ENCODE assay signal across 1 fruit fly cellular context in genomic region chr3R:24271071-24271470, dm6.
TF ChIP-seq lines count a peak whose summit lies in the region.

jar (minus strand) TSS chr3R:24271233.

TF ChIP-seq in whole organism, embryonic, 481 proteins besides CTCF, POLR2A, EP300 and RAD21 (continued from another document and continues in another):
- TF ChIP-seq CG7839 (tag; optimal IDR thresholded peaks at IDR 0.05; lab: Kevin White, UChicago) = peak; percentile 25
- TF ChIP-seq Blimp-1 (GFP tag; optimal IDR thresholded peaks at IDR 0.05; lab: Kevin White, UChicago) = peak; percentile 5
- no peak for TF ChIP-seq yki (optimal IDR thresholded peaks at IDR 0.05; lab: Kevin White, UChicago)
- peak; percentile 21 for TF ChIP-seq ATbp (GFP tag; optimal IDR thresholded peaks at IDR 0.05; lab: Kevin White, UChicago)
- peak; percentile 23 for TF ChIP-seq cad (GFP tag; optimal IDR thresholded peaks at IDR 0.05; lab: Kevin White, UChicago)
- 0 out of 3 replicates have a peak, but pooled peaks have one; percentile 67 for TF ChIP-seq CG2199 (GFP tag; IDR thresholded peaks at IDR 0.05; lab: Robert Waterston, UW)
- peak; percentile 46 for TF ChIP-seq phol (tag; optimal IDR thresholded peaks at IDR 0.05; lab: Kevin White, UChicago)
- TF ChIP-seq ham (GFP tag; IDR thresholded peaks at IDR 0.05; lab: Robert Waterston, UW) = no peak
- no peak for TF ChIP-seq CG9876 (GFP tag; optimal IDR thresholded peaks at IDR 0.05; lab: Kevin White, UChicago)
- no peak for TF ChIP-seq Doc2 (GFP tag; IDR thresholded peaks at IDR 0.05; lab: Robert Waterston, UW)
- TF ChIP-seq MESR4 (GFP tag; optimal IDR thresholded peaks at IDR 0.05; lab: Kevin White, UChicago) = peak; percentile 31
- TF ChIP-seq kni (GFP tag; optimal IDR thresholded peaks at IDR 0.05; lab: Kevin White, UChicago) = peak; percentile 62
- peak; percentile 96 for TF ChIP-seq BEAF-32 (GFP tag; optimal IDR thresholded peaks at IDR 0.05; lab: Kevin White, UChicago)
- no peak for TF ChIP-seq CG13424 (tag; optimal IDR thresholded peaks at IDR 0.05; lab: Kevin White, UChicago)
- no peak for TF ChIP-seq Hr3 (GFP tag; optimal IDR thresholded peaks at IDR 0.05; lab: Kevin White, UChicago)
- peak; percentile 24 for TF ChIP-seq unpg (GFP tag; optimal IDR thresholded peaks at IDR 0.05; lab: Kevin White, UChicago)
- TF ChIP-seq CG10209 (GFP tag; optimal IDR thresholded peaks at IDR 0.05; lab: Kevin White, UChicago) = peak; percentile 47
- TF ChIP-seq CG1792 (GFP tag; optimal IDR thresholded peaks at IDR 0.05; lab: Kevin White, UChicago) = no peak
- TF ChIP-seq Dbx (GFP tag; IDR thresholded peaks at IDR 0.05; lab: Robert Waterston, UW) = peak; percentile 58; the same call in 1 of the 3 replicates
- peak; percentile 82 for TF ChIP-seq vvl (GFP tag; IDR thresholded peaks at IDR 0.05; lab: Robert Waterston, UW)
- no peak for TF ChIP-seq sc (optimal IDR thresholded peaks at IDR 0.05; lab: Kevin White, UChicago)
- TF ChIP-seq sc (GFP tag; optimal IDR thresholded peaks at IDR 0.05; lab: Kevin White, UChicago) = no peak
- no peak for TF ChIP-seq p53 (GFP tag; optimal IDR thresholded peaks at IDR 0.05; lab: Kevin White, UChicago)
- no peak for TF ChIP-seq CG17802 (tag; optimal IDR thresholded peaks at IDR 0.05; lab: Kevin White, UChicago)
- no peak for TF ChIP-seq dysf (GFP tag; IDR thresholded peaks at IDR 0.05; lab: Robert Waterston, UW)
- no peak; the same call in 1 of the 2 replicates for TF ChIP-seq ara (GFP tag; IDR thresholded peaks at IDR 0.05; lab: Robert Waterston, UW)
- TF ChIP-seq CG9932 (GFP tag; IDR thresholded peaks at IDR 0.05; lab: Robert Waterston, UW) = peak; percentile 32; the same call in 1 of the 2 replicates
- no peak for TF ChIP-seq CG7372 (GFP tag; IDR thresholded peaks at IDR 0.05; lab: Robert Waterston, UW)
- TF ChIP-seq ERR (GFP tag; optimal IDR thresholded peaks at IDR 0.05; lab: Kevin White, UChicago) = peak; percentile 6
- peak; percentile 80; the same call in 2 of the 3 replicates for TF ChIP-seq ci (GFP tag; IDR thresholded peaks at IDR 0.05; lab: Robert Waterston, UW)
- no peak for TF ChIP-seq CG1602 (GFP tag; optimal IDR thresholded peaks at IDR 0.05; lab: Kevin White, UChicago)
- TF ChIP-seq vfl (GFP tag; optimal IDR thresholded peaks at IDR 0.05; lab: Kevin White, UChicago) = no peak
- TF ChIP-seq CG18599 (GFP tag; optimal IDR thresholded peaks at IDR 0.05; lab: Kevin White, UChicago) = peak; percentile 1
- TF ChIP-seq tll (GFP tag; optimal IDR thresholded peaks at IDR 0.05; lab: Kevin White, UChicago) = peak in 1 of 2 experiments; percentile 7
- TF ChIP-seq pan (optimal IDR thresholded peaks at IDR 0.05; lab: Kevin White, UChicago) = no peak
- no peak for TF ChIP-seq pan (GFP tag; optimal IDR thresholded peaks at IDR 0.05 in 1 of 2, IDR thresholded peaks at IDR 0.05 in 1 of 2)
- no peak for TF ChIP-seq ttk (GFP tag; IDR thresholded peaks at IDR 0.05; lab: Robert Waterston, UW)
- no peak for TF ChIP-seq CG9817 (tag; optimal IDR thresholded peaks at IDR 0.05; lab: Kevin White, UChicago)
- no peak for TF ChIP-seq CG1832 (GFP tag; optimal IDR thresholded peaks at IDR 0.05; lab: Kevin White, UChicago)
- TF ChIP-seq Aef1 (GFP tag; IDR thresholded peaks at IDR 0.05; lab: Robert Waterston, UW) = peak; percentile 86
- peak; percentile 87 for TF ChIP-seq Med (GFP tag; lab: Kevin White, UChicago)
- TF ChIP-seq CG2116 (GFP tag; optimal IDR thresholded peaks at IDR 0.05; lab: Kevin White, UChicago) = peak; percentile 83
- TF ChIP-seq aop (GFP tag; IDR thresholded peaks at IDR 0.05; lab: Robert Waterston, UW) = no peak
- TF ChIP-seq CG18262 (tag; optimal IDR thresholded peaks at IDR 0.05; lab: Kevin White, UChicago) = peak; percentile 30
- peak; percentile 69 for TF ChIP-seq B-H2 (GFP tag; optimal IDR thresholded peaks at IDR 0.05; lab: Kevin White, UChicago)
- TF ChIP-seq Pdp1 (GFP tag; optimal IDR thresholded peaks at IDR 0.05; lab: Kevin White, UChicago) = peak in 1 of 2 experiments; percentile 12
- no peak for TF ChIP-seq CG32767 (GFP tag; IDR thresholded peaks at IDR 0.05; lab: Robert Waterston, UW)
- peak; percentile 50 for TF ChIP-seq nerfin-1 (tag; optimal IDR thresholded peaks at IDR 0.05; lab: Kevin White, UChicago)
- peak; percentile 45 for TF ChIP-seq nmo (GFP tag; optimal IDR thresholded peaks at IDR 0.05; lab: Kevin White, UChicago)
- TF ChIP-seq D19B (GFP tag; optimal IDR thresholded peaks at IDR 0.05; lab: Kevin White, UChicago) = no peak
- no peak for TF ChIP-seq CG12942 (GFP tag; optimal IDR thresholded peaks at IDR 0.05; lab: Kevin White, UChicago)
- no peak for TF ChIP-seq CG31388 (GFP tag; optimal IDR thresholded peaks at IDR 0.05; lab: Kevin White, UChicago)
- no peak for TF ChIP-seq z (GFP tag; IDR thresholded peaks at IDR 0.05; lab: Robert Waterston, UW)
- TF ChIP-seq CG33557 (GFP tag; optimal IDR thresholded peaks at IDR 0.05; lab: Kevin White, UChicago) = no peak
- TF ChIP-seq insv (GFP tag; optimal IDR thresholded peaks at IDR 0.05; lab: Kevin White, UChicago) = peak in 1 of 2 experiments; percentile 73
- no peak for TF ChIP-seq Hr39 (optimal IDR thresholded peaks at IDR 0.05; lab: Kevin White, UChicago)
- TF ChIP-seq sug (tag; optimal IDR thresholded peaks at IDR 0.05; lab: Kevin White, UChicago) = peak; percentile 38
- no peak for TF ChIP-seq trh (GFP tag; optimal IDR thresholded peaks at IDR 0.05; lab: Kevin White, UChicago)
- no peak for TF ChIP-seq CG11093 (GFP tag; IDR thresholded peaks at IDR 0.05; lab: Robert Waterston, UW)
- no peak for TF ChIP-seq CG12236 (GFP tag; optimal IDR thresholded peaks at IDR 0.05; lab: Kevin White, UChicago)
- TF ChIP-seq maf-S (GFP tag; optimal IDR thresholded peaks at IDR 0.05; lab: Kevin White, UChicago) = no peak
- peak; percentile 74 for TF ChIP-seq vnd (GFP tag; IDR thresholded peaks at IDR 0.05; lab: Robert Waterston, UW; ENCODE audit: partially characterized antibody)
- TF ChIP-seq pros (GFP tag; optimal IDR thresholded peaks at IDR 0.05; lab: Kevin White, UChicago) = peak; percentile 67
- peak; percentile 63 for TF ChIP-seq gcm (GFP tag; optimal IDR thresholded peaks at IDR 0.05; lab: Kevin White, UChicago)
- no peak for TF ChIP-seq Ssrp (tag; optimal IDR thresholded peaks at IDR 0.05; lab: Kevin White, UChicago)
- TF ChIP-seq CG34224 (GFP tag; IDR thresholded peaks at IDR 0.05; lab: Robert Waterston, UW; ENCODE audit: partially characterized antibody) = peak; percentile 93
- TF ChIP-seq Eip74EF (GFP tag; optimal IDR thresholded peaks at IDR 0.05; lab: Kevin White, UChicago) = peak in 1 of 2 experiments; percentile 60
- peak; percentile 67 for TF ChIP-seq sens-2 (GFP tag; IDR thresholded peaks at IDR 0.05; lab: Robert Waterston, UW)
- no peak for TF ChIP-seq fru (optimal IDR thresholded peaks at IDR 0.05; lab: Kevin White, UChicago)
- TF ChIP-seq tgo (GFP tag; IDR thresholded peaks at IDR 0.05; lab: Robert Waterston, UW) = no peak
- TF ChIP-seq CG3281 (GFP tag; optimal IDR thresholded peaks at IDR 0.05; lab: Kevin White, UChicago) = peak; percentile 30
- peak; percentile 71 for TF ChIP-seq CG12071 (GFP tag; optimal IDR thresholded peaks at IDR 0.05; lab: Kevin White, UChicago)
- peak; percentile 55 for TF ChIP-seq NFAT (GFP tag; IDR thresholded peaks at IDR 0.05; lab: Robert Waterston, UW)
- no peak for TF ChIP-seq twi (tag; optimal IDR thresholded peaks at IDR 0.05; lab: Kevin White, UChicago)
- no peak for TF ChIP-seq usp (GFP tag; optimal IDR thresholded peaks at IDR 0.05; lab: Kevin White, UChicago)
- TF ChIP-seq NC2β (GFP tag; optimal IDR thresholded peaks at IDR 0.05; lab: Kevin White, UChicago) = peak; percentile 32
- peak; percentile 71 for TF ChIP-seq CG7987 (GFP tag; optimal IDR thresholded peaks at IDR 0.05; lab: Kevin White, UChicago)
- TF ChIP-seq Gsc (GFP tag; IDR thresholded peaks at IDR 0.05; lab: Robert Waterston, UW) = no peak
- TF ChIP-seq CG12659 (GFP tag; optimal IDR thresholded peaks at IDR 0.05; lab: Kevin White, UChicago) = peak; percentile 66
- no peak; the same call in 1 of the 2 replicates for TF ChIP-seq CG31441 (GFP tag; IDR thresholded peaks at IDR 0.05; lab: Robert Waterston, UW)
- peak; percentile 56 for TF ChIP-seq CG5180 (GFP tag; optimal IDR thresholded peaks at IDR 0.05; lab: Kevin White, UChicago)
- no peak for TF ChIP-seq CG4820 (GFP tag; optimal IDR thresholded peaks at IDR 0.05; lab: Kevin White, UChicago)
- TF ChIP-seq slou (GFP tag; optimal IDR thresholded peaks at IDR 0.05; lab: Kevin White, UChicago) = no peak
- peak; percentile 92 for TF ChIP-seq CG42726 (GFP tag; IDR thresholded peaks at IDR 0.05; lab: Robert Waterston, UW; ENCODE audit: partially characterized antibody)
- TF ChIP-seq CG16813 (GFP tag; IDR thresholded peaks at IDR 0.05; lab: Robert Waterston, UW; ENCODE audit: partially characterized antibody) = peak; percentile 85
- peak; percentile 98 for TF ChIP-seq Sry-δ (GFP tag; optimal IDR thresholded peaks at IDR 0.05; lab: Kevin White, UChicago)
- TF ChIP-seq btn (GFP tag; optimal IDR thresholded peaks at IDR 0.05; lab: Kevin White, UChicago) = no peak
- peak; percentile 33 for TF ChIP-seq org-1 (GFP tag; optimal IDR thresholded peaks at IDR 0.05; lab: Kevin White, UChicago)
- peak; percentile 90 for TF ChIP-seq CG1603 (tag; optimal IDR thresholded peaks at IDR 0.05; lab: Kevin White, UChicago)
- peak; percentile 43 for TF ChIP-seq sqz (GFP tag; optimal IDR thresholded peaks at IDR 0.05; lab: Kevin White, UChicago)
- peak; percentile 79 for TF ChIP-seq CG34376 (GFP tag; optimal IDR thresholded peaks at IDR 0.05; lab: Kevin White, UChicago)
- no peak for TF ChIP-seq CG14667 (GFP tag; IDR thresholded peaks at IDR 0.05; lab: Robert Waterston, UW)
- peak; percentile 3 for TF ChIP-seq CG13123 (GFP tag; optimal IDR thresholded peaks at IDR 0.05; lab: Kevin White, UChicago)
- peak; percentile 99 for TF ChIP-seq Myb (GFP tag; optimal IDR thresholded peaks at IDR 0.05; lab: Kevin White, UChicago)
- TF ChIP-seq chm (GFP tag; IDR thresholded peaks at IDR 0.05; lab: Robert Waterston, UW) = peak; percentile 89
- TF ChIP-seq CG10267 (tag; optimal IDR thresholded peaks at IDR 0.05; lab: Kevin White, UChicago) = peak; percentile 78
- peak; percentile 47 for TF ChIP-seq ewg (GFP tag; optimal IDR thresholded peaks at IDR 0.05; lab: Kevin White, UChicago)
- no peak for TF ChIP-seq Neu2 (GFP tag; optimal IDR thresholded peaks at IDR 0.05; lab: Kevin White, UChicago; ENCODE audit: borderline replicate concordance)
- no peak for TF ChIP-seq CG14965 (GFP tag; optimal IDR thresholded peaks at IDR 0.05; lab: Kevin White, UChicago; ENCODE audit: borderline replicate concordance)
- TF ChIP-seq HHEX (GFP tag; optimal IDR thresholded peaks at IDR 0.05; lab: Kevin White, UChicago) = peak; percentile 28
- no peak for TF ChIP-seq ac (GFP tag; optimal IDR thresholded peaks at IDR 0.05; lab: Kevin White, UChicago)
- TF ChIP-seq Rfx (GFP tag; IDR thresholded peaks at IDR 0.05; lab: Robert Waterston, UW) = peak; percentile 63
- no peak for TF ChIP-seq CG7271 (tag; optimal IDR thresholded peaks at IDR 0.05; lab: Kevin White, UChicago)
- peak; percentile 85 for TF ChIP-seq CG15514 (GFP tag; optimal IDR thresholded peaks at IDR 0.05; lab: Kevin White, UChicago)
- peak; percentile 65 for TF ChIP-seq rib (GFP tag; IDR thresholded peaks at IDR 0.05; lab: Robert Waterston, UW)
- peak; percentile 31 for TF ChIP-seq nau (GFP tag; optimal IDR thresholded peaks at IDR 0.05; lab: Kevin White, UChicago)
- 0 out of 2 replicates have a peak, but pooled peaks have one; percentile 9 for TF ChIP-seq crol (GFP tag; IDR thresholded peaks at IDR 0.05; lab: Robert Waterston, UW)
- no peak for TF ChIP-seq CG15479 (GFP tag; optimal IDR thresholded peaks at IDR 0.05; lab: Kevin White, UChicago)
- TF ChIP-seq zfh2 (GFP tag; optimal IDR thresholded peaks at IDR 0.05; lab: Kevin White, UChicago) = no peak
- peak; percentile 79; the same call in 2 of the 3 replicates for TF ChIP-seq CG34422 (GFP tag; IDR thresholded peaks at IDR 0.05; lab: Robert Waterston, UW)
- TF ChIP-seq CHES-1-like (GFP tag; optimal IDR thresholded peaks at IDR 0.05; lab: Kevin White, UChicago) = peak; percentile 66
- peak; percentile 52 for TF ChIP-seq ash1 (GFP tag; optimal IDR thresholded peaks at IDR 0.05; lab: Kevin White, UChicago)
- TF ChIP-seq exex (tag; optimal IDR thresholded peaks at IDR 0.05; lab: Kevin White, UChicago) = peak; percentile 22
- TF ChIP-seq Fer1 (GFP tag; optimal IDR thresholded peaks at IDR 0.05; lab: Kevin White, UChicago) = peak; percentile 72
- TF ChIP-seq Xrp1 (GFP tag; IDR thresholded peaks at IDR 0.05; lab: Robert Waterston, UW) = peak; percentile 42; the same call in 1 of the 2 replicates
- TF ChIP-seq CG14860 (GFP tag; IDR thresholded peaks at IDR 0.05; lab: Robert Waterston, UW; ENCODE audit: partially characterized antibody) = no peak; the same call in 2 of the 3 replicates
- TF ChIP-seq CG2712 (tag; optimal IDR thresholded peaks at IDR 0.05; lab: Kevin White, UChicago) = peak; percentile 65
- TF ChIP-seq Deaf1 (tag; optimal IDR thresholded peaks at IDR 0.05; lab: Kevin White, UChicago) = peak; percentile 61
- TF ChIP-seq PHDP (tag; optimal IDR thresholded peaks at IDR 0.05; lab: Kevin White, UChicago) = peak; percentile 46
- TF ChIP-seq gfzf (GFP tag; optimal IDR thresholded peaks at IDR 0.05; lab: Kevin White, UChicago) = peak; percentile 65
- TF ChIP-seq repo (GFP tag; optimal IDR thresholded peaks at IDR 0.05; lab: Kevin White, UChicago) = no peak
- TF ChIP-seq ap (GFP tag; IDR thresholded peaks at IDR 0.05; lab: Robert Waterston, UW) = no peak
- TF ChIP-seq ken (GFP tag; IDR thresholded peaks at IDR 0.05; lab: Robert Waterston, UW) = no peak
- no peak for TF ChIP-seq ab (GFP tag; optimal IDR thresholded peaks at IDR 0.05; lab: Kevin White, UChicago)
- no peak for TF ChIP-seq CG4730 (GFP tag; IDR thresholded peaks at IDR 0.05; lab: Robert Waterston, UW)
- TF ChIP-seq CG3407 (GFP tag; optimal IDR thresholded peaks at IDR 0.05; lab: Kevin White, UChicago) = no peak
- peak; percentile 41; the same call in 1 of the 2 replicates for TF ChIP-seq Oaz (GFP tag; IDR thresholded peaks at IDR 0.05; lab: Robert Waterston, UW)
- no peak for TF ChIP-seq Kr (GFP tag; optimal IDR thresholded peaks at IDR 0.05; lab: Kevin White, UChicago)
- TF ChIP-seq NfI (GFP tag; optimal IDR thresholded peaks at IDR 0.05; lab: Kevin White, UChicago) = no peak
- TF ChIP-seq pho (GFP tag; optimal IDR thresholded peaks at IDR 0.05; lab: Kevin White, UChicago) = peak; percentile 12
- TF ChIP-seq psq (GFP tag; optimal IDR thresholded peaks at IDR 0.05; lab: Kevin White, UChicago) = no peak
- TF ChIP-seq CG9797 (GFP tag; optimal IDR thresholded peaks at IDR 0.05; lab: Kevin White, UChicago) = peak; percentile 99
- no peak for TF ChIP-seq slbo (GFP tag; IDR thresholded peaks at IDR 0.05; lab: Robert Waterston, UW)
